Worm (Caenorhabditis elegans) whole organism, L1 larva: ENCODE data around the gene lir-1.
A peak's percentile ranks its signal among the peaks of the same experiment; 100 is the strongest.

ENCODE experiments used
- C04F5.9 ChIP-seq: sonication (generic microtip); optimal IDR thresholded peaks from 2 replicates; lab custom pipeline; 2016; ENCODE audit warnings: missing genetic modification characterization, missing compliant biosample characterization
- C16A3.4 ChIP-seq: fragments of 150-350 bp; optimal IDR thresholded peaks from 2 replicates; lab custom pipeline; 2014; ENCODE audit warnings: missing biosample characterization, missing genetic modification characterization
- F16B12.6 ChIP-seq: fragments of 150-350 bp; optimal IDR thresholded peaks from 2 replicates; lab custom pipeline; 2014; ENCODE audit warnings: missing biosample characterization, missing genetic modification characterization
- Y116A8C.19 ChIP-seq: sonication (generic microtip); optimal IDR thresholded peaks from 2 replicates; lab custom pipeline; 2016; ENCODE audit warnings: missing compliant biosample characterization, missing genetic modification characterization, borderline replicate concordance
- blmp-1 ChIP-seq: fragments of 150-350 bp; optimal IDR thresholded peaks from 2 replicates; lab custom pipeline; 2014; ENCODE audit warnings: missing biosample characterization, missing genetic modification characterization
- ceh-63 ChIP-seq: fragments of 200-800 bp; sonication (Bioruptor generic); optimal IDR thresholded peaks from 2 replicates; lab custom pipeline; 2018; ENCODE audit warnings: mild to moderate bottlenecking, missing genetic modification characterization, missing compliant biosample characterization
- ceh-82 ChIP-seq, 3 experiments: fragments of 150-350 bp in 1 of 3; sonication (generic microtip) in 2 of 3; optimal IDR thresholded peaks; 2 replicates each; lab custom pipeline; 2014 to 2017; ENCODE audit warnings: missing biosample characterization in 3 of 3, missing genetic modification characterization in 3 of 3
- ceh-88 ChIP-seq: fragments of 200-800 bp; sonication (Bioruptor generic); IDR thresholded peaks from 2 replicates; pipeline ENCODE4 v1.3.6; 2022; ENCODE audit warnings: missing genetic modification characterization, missing compliant biosample characterization
- dpl-1 ChIP-seq, 3 experiments: fragments of 150-350 bp in 2 of 3; sonication (generic microtip) in 1 of 3; optimal IDR thresholded peaks; 2 replicates each; lab custom pipeline; 2014 to 2017; ENCODE audit warnings: missing biosample characterization in 3 of 3, missing genetic modification characterization in 3 of 3, missing genetic modification reagents in 3 of 3
- dsc-1 ChIP-seq: sonication (generic microtip); optimal IDR thresholded peaks from 2 replicates; lab custom pipeline; 2016; ENCODE audit warnings: mild to moderate bottlenecking, missing genetic modification characterization, missing compliant biosample characterization
- efl-1 ChIP-seq, 4 experiments: fragments of 150-350 bp; optimal IDR thresholded peaks in 3 of 4; peaks in 1 of 4; 1 replicate in 1 of 4; 2 replicates in 3 of 4; lab custom pipeline; 2014; ENCODE audit warnings: missing biosample characterization in 2 of 4, missing genetic modification characterization in 2 of 4, missing genetic modification reagents in 2 of 4
- elt-3 ChIP-seq, 6 experiments: fragments of 150-350 bp in 1 of 6; sonication (generic microtip); optimal IDR thresholded peaks; 2 replicates each; lab custom pipeline; 2017 to 2018; ENCODE audit warnings: missing biosample characterization in 6 of 6, missing genetic modification characterization in 6 of 6, inconsistent platforms in 1 of 6
- ets-5 ChIP-seq: fragments of 200-800 bp; sonication (Bioruptor generic); IDR thresholded peaks from 2 replicates; pipeline ENCODE4 v1.3.6; 2022; ENCODE audit warnings: missing genetic modification characterization, missing compliant biosample characterization
- fkh-10 ChIP-seq: sonication (generic microtip); optimal IDR thresholded peaks from 2 replicates; lab custom pipeline; 2017; ENCODE audit warnings: missing biosample characterization, missing genetic modification reagents, missing genetic modification characterization
- fkh-4 ChIP-seq: sonication (generic microtip); optimal IDR thresholded peaks from 2 replicates; lab custom pipeline; 2016; ENCODE audit warnings: missing compliant biosample characterization, missing genetic modification characterization, borderline replicate concordance
- hlh-17 ChIP-seq: fragments of 200-800 bp; sonication (Bioruptor generic); optimal IDR thresholded peaks from 2 replicates; lab custom pipeline; 2018; ENCODE audit warnings: missing genetic modification characterization, mild to moderate bottlenecking, missing compliant biosample characterization, moderate library complexity, borderline replicate concordance
- lin-13 ChIP-seq: fragments of 150-350 bp; optimal IDR thresholded peaks from 2 replicates; lab custom pipeline; 2014; ENCODE audit warnings: missing biosample characterization, missing genetic modification reagents, missing genetic modification characterization
- lin-14 ChIP-seq: fragments of 200-800 bp; sonication (Bioruptor generic); optimal IDR thresholded peaks from 2 replicates; lab custom pipeline; 2018; ENCODE audit warnings: mild to moderate bottlenecking, missing genetic modification characterization, moderate library complexity, missing compliant biosample characterization
- lin-35 ChIP-seq, 2 experiments: fragments of 150-350 bp; optimal IDR thresholded peaks; 2 replicates each; lab custom pipeline; 2014; ENCODE audit warnings: missing biosample characterization in 2 of 2, missing genetic modification characterization in 2 of 2, missing genetic modification reagents in 2 of 2
- lin-39 ChIP-seq: fragments of 150-350 bp; optimal IDR thresholded peaks from 2 replicates; lab custom pipeline; 2014; ENCODE audit warnings: missing biosample characterization, missing genetic modification reagents, missing genetic modification characterization
- lsy-2 ChIP-seq, 2 experiments: fragments of 150-350 bp; optimal IDR thresholded peaks; 2 replicates each; lab custom pipeline; 2014; ENCODE audit warnings: missing biosample characterization in 2 of 2, missing genetic modification characterization in 2 of 2
- mab-9 ChIP-seq: fragments of 200-800 bp; sonication (Bioruptor generic); IDR thresholded peaks from 2 replicates; pipeline ENCODE4 v1.3.6; 2022; ENCODE audit warnings: missing genetic modification reagents, missing genetic modification characterization, missing compliant biosample characterization
- mdl-1 ChIP-seq, 2 experiments: fragments of 150-350 bp; optimal IDR thresholded peaks; 2 replicates each; lab custom pipeline; 2014 to 2017; ENCODE audit warnings: missing biosample characterization in 2 of 2, missing genetic modification characterization in 2 of 2, inconsistent platforms in 1 of 2
- mef-2 ChIP-seq: fragments of 150-350 bp; optimal IDR thresholded peaks from 2 replicates; lab custom pipeline; 2014; ENCODE audit warnings: missing biosample characterization, missing genetic modification characterization
- mep-1 ChIP-seq: fragments of 150-350 bp; optimal IDR thresholded peaks from 2 replicates; lab custom pipeline; 2014; ENCODE audit warnings: missing biosample characterization, missing genetic modification characterization
- nhr-12 ChIP-seq: sonication (generic microtip); optimal IDR thresholded peaks from 2 replicates; lab custom pipeline; 2017; ENCODE audit warnings: missing biosample characterization, missing genetic modification characterization
- nhr-20 ChIP-seq: sonication (generic microtip); optimal IDR thresholded peaks from 2 replicates; lab custom pipeline; 2016; ENCODE audit warnings: mild to moderate bottlenecking, missing genetic modification characterization, missing compliant biosample characterization
- nhr-237 ChIP-seq: fragments of 150-350 bp; optimal IDR thresholded peaks from 2 replicates; lab custom pipeline; 2014; ENCODE audit warnings: missing biosample characterization, missing genetic modification characterization
- nhr-47 ChIP-seq: sonication (generic microtip); optimal IDR thresholded peaks from 2 replicates; lab custom pipeline; 2016; ENCODE audit warnings: mild to moderate bottlenecking, missing genetic modification characterization, moderate library complexity, missing compliant biosample characterization
- nhr-71 ChIP-seq: sonication (generic microtip); optimal IDR thresholded peaks from 2 replicates; lab custom pipeline; 2016; ENCODE audit warnings: mild to moderate bottlenecking, missing genetic modification characterization, moderate library complexity, missing compliant biosample characterization
- nhr-77 ChIP-seq: fragments of 150-350 bp; optimal IDR thresholded peaks from 2 replicates; lab custom pipeline; 2014; ENCODE audit warnings: missing biosample characterization, missing genetic modification characterization
- nhr-84 ChIP-seq: sonication (generic microtip); optimal IDR thresholded peaks from 2 replicates; lab custom pipeline; 2017; ENCODE audit warnings: missing biosample characterization, missing genetic modification characterization
- nhr-85 ChIP-seq: sonication (generic microtip); peaks from one replicate; lab custom pipeline; 2016; ENCODE audit warnings: missing genetic modification characterization, inconsistent platforms, missing compliant biosample characterization
- nhr-90 ChIP-seq: sonication (generic microtip); optimal IDR thresholded peaks from 2 replicates; lab custom pipeline; 2016; ENCODE audit warnings: mild to moderate bottlenecking, missing genetic modification characterization, missing compliant biosample characterization; ENCODE audit not compliant: poor library complexity
- skn-1 ChIP-seq: fragments of 150-350 bp; optimal IDR thresholded peaks from 2 replicates; lab custom pipeline; 2014; ENCODE audit warnings: missing biosample characterization, missing genetic modification characterization
- snu-23 ChIP-seq: sonication (generic microtip); optimal IDR thresholded peaks from 2 replicates; lab custom pipeline; 2016; ENCODE audit warnings: missing genetic modification characterization, missing compliant biosample characterization
- sptf-1 ChIP-seq: fragments of 150-350 bp; optimal IDR thresholded peaks from 2 replicates; lab custom pipeline; 2014; ENCODE audit warnings: missing biosample characterization, missing genetic modification characterization
- swsn-7 ChIP-seq: sonication (generic microtip); optimal IDR thresholded peaks from 2 replicates; lab custom pipeline; 2016; ENCODE audit warnings: missing genetic modification characterization, missing compliant biosample characterization
- tbx-2 ChIP-seq: sonication (generic microtip); optimal IDR thresholded peaks from 2 replicates; lab custom pipeline; 2016; ENCODE audit warnings: missing genetic modification characterization, missing compliant biosample characterization
- unc-30 ChIP-seq: sonication (generic microtip); optimal IDR thresholded peaks from 2 replicates; lab custom pipeline; 2017; ENCODE audit warnings: missing biosample characterization, missing genetic modification characterization
- zag-1 ChIP-seq: fragments of 150-350 bp; optimal IDR thresholded peaks from 2 replicates; lab custom pipeline; 2014; ENCODE audit warnings: missing biosample characterization, missing genetic modification characterization
- ztf-11 ChIP-seq, 2 experiments: sonication (generic microtip); optimal IDR thresholded peaks; 2 replicates each; lab custom pipeline; 2016 to 2017; ENCODE audit warnings: missing genetic modification characterization in 2 of 2, missing biosample characterization in 1 of 2, missing compliant biosample characterization in 1 of 2
- ztf-4 ChIP-seq: fragments of 150-350 bp; optimal IDR thresholded peaks from 2 replicates; lab custom pipeline; 2014; ENCODE audit warnings: missing biosample characterization, missing genetic modification characterization

lir-1 gene

DNA sequence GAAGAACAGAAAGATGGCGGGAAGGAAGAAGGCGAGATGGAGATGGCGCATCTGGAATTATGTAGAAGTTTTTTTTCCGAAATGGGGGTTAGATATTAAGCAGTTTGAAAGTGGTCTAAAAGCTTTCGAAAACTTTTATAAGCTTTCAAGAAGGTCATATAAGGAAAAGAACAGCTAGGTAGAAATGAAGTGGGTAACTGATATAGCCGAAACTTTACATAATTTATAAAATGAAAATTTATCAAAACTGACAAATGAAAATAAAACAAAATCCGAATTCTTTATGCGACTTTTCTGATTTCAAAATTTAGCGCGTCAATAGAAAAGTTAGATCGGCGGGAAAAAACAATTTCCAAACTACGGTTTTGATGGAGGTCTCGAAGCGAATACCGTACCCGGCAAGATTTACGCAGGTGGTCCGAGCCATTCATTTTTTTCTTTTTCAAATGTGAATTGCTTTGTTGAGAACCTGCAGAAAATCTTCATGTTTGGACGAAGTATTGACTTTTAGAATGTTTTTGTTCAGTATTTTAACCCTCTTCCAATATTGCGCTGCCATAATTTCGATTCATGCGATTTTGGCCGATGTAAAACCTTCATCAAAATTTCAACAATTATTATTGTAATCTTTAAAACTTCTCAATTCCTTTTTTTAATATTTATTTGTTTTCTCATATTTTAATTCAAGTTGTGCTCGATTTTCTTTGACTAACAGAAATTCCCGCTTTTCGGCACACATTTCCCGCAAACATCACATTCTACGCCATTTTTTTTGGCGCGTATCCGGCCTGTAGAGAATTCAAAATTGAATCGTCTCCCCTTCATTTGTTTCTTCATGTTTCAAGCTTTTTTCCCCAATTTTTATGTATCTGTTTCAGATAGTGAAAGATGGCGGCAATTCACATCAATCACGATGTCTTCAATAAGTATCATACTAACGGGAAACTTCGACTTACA lies 7.8 kb upstream of the lir-1 start, which contains the start of the genes F18A1.7 and rpa-1 (continued):
- TF ChIP-seq nhr-90 (tag; lab: Kevin White, UChicago) (no peak), nhr-47 (tag; lab: Kevin White, UChicago) (no peak), hlh-17 (GFP tag; lab: Kevin White, UChicago) (no peak), mdl-1 (tag; optimal IDR thresholded peaks at IDR 0.05; lab: Kevin White, UChicago) (no peak), lin-13 (GFP tag; lab: Kevin White, UChicago) (no peak), efl-1 (optimal IDR thresholded peaks at IDR 0.05; lab: Kevin White, UChicago) (peak; percentile 36 to 54), efl-1 (GFP tag; optimal IDR thresholded peaks at IDR 0.05 in 1 of 2; lab: Kevin White, UChicago) (peak; percentile 9 to 62), Y116A8C.19 (no peak)

DNA sequence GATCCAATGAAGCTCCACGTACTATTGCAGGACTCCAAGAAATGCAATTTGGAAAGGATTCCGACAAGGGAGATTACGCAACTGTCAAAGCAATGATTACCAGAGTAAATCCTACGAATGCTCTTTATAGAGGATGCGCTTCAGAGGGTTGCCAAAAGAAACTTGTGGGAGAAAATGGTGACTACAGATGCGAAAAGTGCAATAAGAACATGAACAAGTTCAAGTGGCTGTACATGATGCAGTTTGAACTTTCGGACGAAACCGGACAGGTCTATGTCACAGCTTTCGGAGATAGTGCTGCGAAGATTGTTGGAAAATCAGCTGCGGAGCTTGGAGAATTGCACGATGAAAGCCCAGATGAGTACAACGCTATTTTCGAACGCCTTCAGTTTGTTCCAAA lies 5.5 kb upstream of the lir-1 start:
- TF ChIP-seq ztf-4 (no peak), elt-3 (tag; optimal IDR thresholded peaks at IDR 0.05; lab: Kevin White, UChicago) (no peak), nhr-84 (tag; lab: Kevin White, UChicago) (no peak), swsn-7 (tag; lab: Kevin White, UChicago) (no peak), ets-5 (GFP tag; lab: Robert Waterston, UW) (no peak), ztf-11 (tag; optimal IDR thresholded peaks at IDR 0.05; lab: Kevin White, UChicago) (no peak), fkh-4 (tag; lab: Kevin White, UChicago) (no peak), ceh-88 (GFP tag; lab: Robert Waterston, UW) (no peak), lin-35 (GFP tag; optimal IDR thresholded peaks at IDR 0.05; lab: Kevin White, UChicago) (no peak), nhr-85 (tag; lab: Kevin White, UChicago) (no peak), mef-2 (tag; lab: Kevin White, UChicago) (no peak)

- TF ChIP-seq nhr-12: no peak
- no peak for TF ChIP-seq nhr-90 (tag; lab: Kevin White, UChicago)
- TF ChIP-seq efl-1 (optimal IDR thresholded peaks at IDR 0.05; lab: Kevin White, UChicago): peak in 1 of 2 experiments; percentile 3
- no peak for TF ChIP-seq efl-1 (GFP tag; optimal IDR thresholded peaks at IDR 0.05 in 1 of 2; lab: Kevin White, UChicago)
- TF ChIP-seq hlh-17 (GFP tag; lab: Kevin White, UChicago): no peak
- TF ChIP-seq zag-1 (tag; lab: Kevin White, UChicago): no peak
- no peak for TF ChIP-seq fkh-4 (tag; lab: Kevin White, UChicago)
- TF ChIP-seq nhr-77: no peak
Measured at ce11 chrII:7666967-7667366, 4.8 kb upstream of the lir-1 start, which contains the start of gene lir-2. Gene lir-2 (plus strand): TSS chrII:7667267.

- TF ChIP-seq dpl-1 (GFP tag; optimal IDR thresholded peaks at IDR 0.05; lab: Kevin White, UChicago): peak; percentile 12 to 42 (median 23)
- no peak for TF ChIP-seq ceh-63 (GFP tag; lab: Kevin White, UChicago)
- TF ChIP-seq efl-1 (optimal IDR thresholded peaks at IDR 0.05; lab: Kevin White, UChicago): peak; percentile 19 to 28
- peak; percentile 10 to 45 for TF ChIP-seq efl-1 (GFP tag; optimal IDR thresholded peaks at IDR 0.05 in 1 of 2; lab: Kevin White, UChicago)
- peak; percentile 20 for TF ChIP-seq fkh-10 (GFP tag; lab: Kevin White, UChicago)
- no peak for TF ChIP-seq unc-30
- peak in 1 of 3 experiments; percentile 65 for TF ChIP-seq ceh-82 (tag; optimal IDR thresholded peaks at IDR 0.05; lab: Kevin White, UChicago)
- no peak for TF ChIP-seq ceh-88 (GFP tag; lab: Robert Waterston, UW)
- TF ChIP-seq sptf-1 (tag; lab: Kevin White, UChicago): no peak
- TF ChIP-seq F16B12.6 (tag; lab: Kevin White, UChicago): peak; percentile 35
- no peak for TF ChIP-seq nhr-237
- no peak for TF ChIP-seq C04F5.9 (tag; lab: Kevin White, UChicago)
- TF ChIP-seq nhr-71: peak; percentile 44
- TF ChIP-seq snu-23: peak; percentile 56
- TF ChIP-seq mab-9 (GFP tag; lab: Robert Waterston, UW): no peak
- TF ChIP-seq blmp-1 (tag; lab: Kevin White, UChicago): peak; percentile 12
- TF ChIP-seq lin-39 (tag; lab: Kevin White, UChicago): no peak
- TF ChIP-seq tbx-2: peak; percentile 2
- TF ChIP-seq lin-35 (GFP tag; optimal IDR thresholded peaks at IDR 0.05; lab: Kevin White, UChicago): peak; percentile 19 to 43
- peak; percentile 19 for TF ChIP-seq nhr-20
- TF ChIP-seq lin-14: peak; percentile 49
- peak in 1 of 2 experiments; percentile 65 for TF ChIP-seq lsy-2 (tag; optimal IDR thresholded peaks at IDR 0.05; lab: Kevin White, UChicago)
- TF ChIP-seq C16A3.4 (tag; lab: Kevin White, UChicago): peak; percentile 28
- TF ChIP-seq dsc-1 (tag; lab: Kevin White, UChicago): peak; percentile 0
- peak; percentile 62 for TF ChIP-seq mep-1
- peak; percentile 42 for TF ChIP-seq skn-1 (tag; lab: Kevin White, UChicago)
- TF ChIP-seq ztf-4: no peak
Measured at ce11 chrII:7669409-7669808, 2.4 kb upstream of the lir-1 start.
